Fruit fly (Drosophila melanogaster) whole organism, embryonic: ENCODE measurements around the gene Irp-1B.

Experiments
- CG10147 ChIP-seq: fragments of 200-800 bp; sonication (Bioruptor generic); optimal IDR thresholded peaks from 2 replicates; lab custom pipeline; 2019; ENCODE audit warnings: missing biosample characterization, mild to moderate bottlenecking, missing genetic modification characterization, moderate library complexity
- CG11504 ChIP-seq: fragments of 200-800 bp; sonication (Bioruptor generic); optimal IDR thresholded peaks from 3 replicates; lab custom pipeline; 2019; ENCODE audit warnings: missing biosample characterization, mild to moderate bottlenecking, missing genetic modification characterization, moderate library complexity
- CG12104 ChIP-seq: fragments of 200-800 bp; sonication (Bioruptor generic); optimal IDR thresholded peaks from 3 replicates; lab custom pipeline; 2016; ENCODE audit warnings: missing biosample characterization, missing genetic modification characterization
- CG12391 ChIP-seq: fragments of 200-800 bp; sonication (Bioruptor generic); optimal IDR thresholded peaks from 3 replicates; lab custom pipeline; 2018; ENCODE audit warnings: missing biosample characterization, mild to moderate bottlenecking, missing genetic modification characterization, moderate library complexity
- CG12659 ChIP-seq: fragments of 200-800 bp; sonication (Bioruptor generic); optimal IDR thresholded peaks from 3 replicates; lab custom pipeline; 2017; ENCODE audit warnings: mild to moderate bottlenecking, missing biosample characterization, missing genetic modification reagents, missing genetic modification characterization
- CG12744 ChIP-seq: fragments of 200-800 bp; sonication (Bioruptor generic); optimal IDR thresholded peaks from 2 replicates; lab custom pipeline; 2016; ENCODE audit warnings: missing biosample characterization, missing genetic modification characterization
- CG12769 ChIP-seq: fragments of 200-800 bp; sonication (Bioruptor generic); optimal IDR thresholded peaks from 2 replicates; lab custom pipeline; 2019; ENCODE audit warnings: missing biosample characterization, mild to moderate bottlenecking, missing genetic modification characterization, moderate library complexity
- CG15479 ChIP-seq: fragments of 200-800 bp; sonication (Bioruptor generic); optimal IDR thresholded peaks from 3 replicates; lab custom pipeline; 2019; ENCODE audit warnings: missing biosample characterization, mild to moderate bottlenecking, missing genetic modification characterization, moderate library complexity
- CG15696 ChIP-seq: fragments of 200-800 bp; sonication (Bioruptor generic); optimal IDR thresholded peaks from 2 replicates; lab custom pipeline; 2019; ENCODE audit warnings: missing biosample characterization, mild to moderate bottlenecking, missing genetic modification characterization, moderate library complexity
- CG16813 ChIP-seq: fragments of 200-800 bp; sonication (Bioruptor generic); IDR thresholded peaks from 3 replicates; pipeline ENCODE4 v1.3.6; 2022; ENCODE audit warnings: missing biosample characterization, missing genetic modification characterization; ENCODE audit not compliant: partially characterized antibody
- CG31224 ChIP-seq: fragments of 200-800 bp; sonication (Bioruptor generic); IDR thresholded peaks from 2 replicates; pipeline ENCODE4 v1.3.6; 2022; ENCODE audit warnings: missing biosample characterization, missing genetic modification characterization
- CG3838 ChIP-seq: fragments of 200-800 bp; sonication (Bioruptor generic); optimal IDR thresholded peaks from 3 replicates; lab custom pipeline; 2016; ENCODE audit warnings: missing biosample characterization, missing genetic modification characterization
- CG43689 ChIP-seq: fragments of 200-800 bp; sonication (Bioruptor generic); IDR thresholded peaks from 2 replicates; pipeline ENCODE4 v1.3.6; 2022; ENCODE audit warnings: missing biosample characterization, missing genetic modification characterization
- CG4854 ChIP-seq: fragments of 200-800 bp; sonication (Bioruptor generic); optimal IDR thresholded peaks from 2 replicates; lab custom pipeline; 2016; ENCODE audit warnings: missing biosample characterization, missing genetic modification characterization, inconsistent platforms
- CG5953 ChIP-seq: fragments of 200-800 bp; sonication (Bioruptor generic); IDR thresholded peaks from 2 replicates; pipeline ENCODE4 v1.3.6; 2022; ENCODE audit warnings: missing biosample characterization, missing genetic modification characterization
- CG6765 ChIP-seq: fragments of 200-800 bp; sonication (Bioruptor generic); optimal IDR thresholded peaks from 3 replicates; lab custom pipeline; 2017; ENCODE audit warnings: missing biosample characterization, mild to moderate bottlenecking, missing genetic modification characterization
- CG6813 ChIP-seq: fragments of 200-800 bp; sonication (Bioruptor generic); optimal IDR thresholded peaks from 2 replicates; lab custom pipeline; 2017; ENCODE audit warnings: missing biosample characterization, missing genetic modification characterization, mild to moderate bottlenecking, moderate library complexity, missing genetic modification reagents
- CG8359 ChIP-seq: fragments of 200-800 bp; sonication (Bioruptor generic); optimal IDR thresholded peaks from 2 replicates; lab custom pipeline; 2017; ENCODE audit warnings: missing biosample characterization, mild to moderate bottlenecking, missing genetic modification characterization, borderline replicate concordance
- Camta ChIP-seq: fragments of 200-800 bp; sonication (Bioruptor generic); optimal IDR thresholded peaks from 2 replicates; lab custom pipeline; 2016; ENCODE audit warnings: missing biosample characterization, missing genetic modification characterization
- D19B ChIP-seq: fragments of 200-800 bp; sonication (Bioruptor generic); optimal IDR thresholded peaks from 2 replicates; lab custom pipeline; 2017; ENCODE audit warnings: missing biosample characterization, mild to moderate bottlenecking, missing genetic modification characterization
- Dip2 ChIP-seq: fragments of 200-800 bp; sonication (Bioruptor generic); IDR thresholded peaks from 2 replicates; pipeline ENCODE4 v1.3.6; 2022; ENCODE audit warnings: missing biosample characterization, missing genetic modification characterization
- Dll ChIP-seq: fragments of 200-800 bp; sonication (Bioruptor generic); IDR thresholded peaks from 4 replicates; pipeline ENCODE4 v1.3.6; 2022; ENCODE audit warnings: missing biosample characterization, missing genetic modification characterization; ENCODE audit not compliant: partially characterized antibody
- HLH4C ChIP-seq: fragments of 200-800 bp; sonication (Bioruptor generic); IDR thresholded peaks from 3 replicates; pipeline ENCODE4 v1.3.6; 2022; ENCODE audit warnings: missing biosample characterization, missing genetic modification characterization; ENCODE audit not compliant: partially characterized antibody
- HLH54F ChIP-seq: fragments of 200-800 bp; sonication (Bioruptor generic); optimal IDR thresholded peaks from 3 replicates; lab custom pipeline; 2016; ENCODE audit warnings: missing biosample characterization, missing genetic modification characterization
- Hr51 ChIP-seq, 2 experiments: fragments of 200-800 bp; sonication (Bioruptor generic); optimal IDR thresholded peaks; 2 replicates in 1 of 2; 3 replicates in 1 of 2; lab custom pipeline; 2016 to 2018; ENCODE audit warnings: missing biosample characterization in 2 of 2, missing genetic modification characterization in 2 of 2, mild to moderate bottlenecking in 1 of 2, moderate library complexity in 1 of 2
- Myb ChIP-seq: fragments of 200-800 bp; sonication (Bioruptor generic); optimal IDR thresholded peaks from 2 replicates; lab custom pipeline; 2016; ENCODE audit warnings: missing biosample characterization, missing genetic modification characterization
- Oli ChIP-seq: fragments of 200-800 bp; sonication (Bioruptor generic); optimal IDR thresholded peaks from 2 replicates; lab custom pipeline; 2018; ENCODE audit warnings: missing biosample characterization, mild to moderate bottlenecking, missing genetic modification characterization, moderate library complexity
- Pdp1 ChIP-seq, 2 experiments: fragments of 200-800 bp; sonication (Bioruptor generic); optimal IDR thresholded peaks; 3 replicates each; lab custom pipeline; 2016; ENCODE audit warnings: missing biosample characterization in 2 of 2, missing genetic modification characterization in 2 of 2, mild to moderate bottlenecking in 1 of 2, moderate library complexity in 1 of 2
- al ChIP-seq: fragments of 200-800 bp; sonication (Bioruptor generic); IDR thresholded peaks from 2 replicates; pipeline ENCODE4 v1.3.6; 2022; ENCODE audit warnings: missing biosample characterization, missing genetic modification characterization
- ara ChIP-seq: fragments of 200-800 bp; sonication (Bioruptor generic); IDR thresholded peaks from 2 replicates; pipeline ENCODE4 v1.3.6; 2022; ENCODE audit warnings: missing biosample characterization, missing genetic modification characterization
- ato ChIP-seq: fragments of 200-800 bp; sonication (Bioruptor generic); IDR thresholded peaks from 2 replicates; pipeline ENCODE4 v1.3.6; 2022; ENCODE audit warnings: missing biosample characterization, missing genetic modification characterization; ENCODE audit not compliant: partially characterized antibody
- bigmax ChIP-seq: fragments of 200-800 bp; sonication (Bioruptor generic); optimal IDR thresholded peaks from 2 replicates; lab custom pipeline; 2018; ENCODE audit warnings: missing biosample characterization, mild to moderate bottlenecking, missing genetic modification characterization
- cad ChIP-seq: fragments of >200 bp; optimal IDR thresholded peaks from 2 replicates; lab custom pipeline; 2017; ENCODE audit warnings: missing biosample characterization, missing genetic modification characterization
- chinmo ChIP-seq: fragments of 200-800 bp; sonication (Bioruptor generic); IDR thresholded peaks from 4 replicates; pipeline ENCODE4 v1.3.6; 2022; ENCODE audit warnings: missing biosample characterization, missing genetic modification characterization; ENCODE audit not compliant: partially characterized antibody
- dm ChIP-seq: fragments of 200-800 bp; sonication (Bioruptor generic); optimal IDR thresholded peaks from 3 replicates; lab custom pipeline; 2016; ENCODE audit warnings: missing biosample characterization, missing genetic modification characterization
- dmrt99B ChIP-seq: fragments of 200-800 bp; sonication (Bioruptor generic); optimal IDR thresholded peaks from 2 replicates; lab custom pipeline; 2018; ENCODE audit warnings: missing biosample characterization, mild to moderate bottlenecking, missing genetic modification characterization, moderate library complexity
- esg ChIP-seq: fragments of 200-800 bp; sonication (Bioruptor generic); conservative IDR thresholded peaks from 2 replicates; pipeline ENCODE4 v1.3.6; 2022; ENCODE audit warnings: missing biosample characterization, missing genetic modification characterization
- fu2 ChIP-seq: fragments of 200-800 bp; sonication (Bioruptor generic); optimal IDR thresholded peaks from 2 replicates; lab custom pipeline; 2016; ENCODE audit warnings: missing biosample characterization, missing genetic modification characterization
- gcm2 ChIP-seq: fragments of 200-800 bp; sonication (Bioruptor generic); optimal IDR thresholded peaks from 2 replicates; lab custom pipeline; 2016; ENCODE audit warnings: missing biosample characterization, missing genetic modification characterization
- gfzf ChIP-seq: fragments of 200-800 bp; sonication (Bioruptor generic); optimal IDR thresholded peaks from 2 replicates; lab custom pipeline; 2016; ENCODE audit warnings: missing biosample characterization, mild to moderate bottlenecking, missing genetic modification characterization, moderate library complexity
- inv ChIP-seq: fragments of 200-800 bp; sonication (Bioruptor generic); IDR thresholded peaks from 2 replicates; pipeline ENCODE4 v1.3.6; 2022; ENCODE audit warnings: missing biosample characterization, missing genetic modification characterization; ENCODE audit not compliant: partially characterized antibody
- lov ChIP-seq, 2 experiments: fragments of 200-800 bp in 1 of 2; fragments of >200 bp in 1 of 2; sonication (Bioruptor generic) in 1 of 2; IDR thresholded peaks in 1 of 2; optimal IDR thresholded peaks in 1 of 2; 2 replicates in 1 of 2; 3 replicates in 1 of 2; pipeline versions ENCODE4 v1.3.6 to Lab custom; 2017 to 2022; ENCODE audit warnings: missing biosample characterization in 1 of 2, missing genetic modification characterization in 1 of 2
- luna ChIP-seq: fragments of 200-800 bp; sonication (Bioruptor generic); optimal IDR thresholded peaks from 2 replicates; lab custom pipeline; 2016; ENCODE audit warnings: missing biosample characterization, missing genetic modification characterization
- phol ChIP-seq: fragments of 200-800 bp; sonication (Bioruptor generic); optimal IDR thresholded peaks from 3 replicates; lab custom pipeline; 2018; ENCODE audit warnings: missing biosample characterization, mild to moderate bottlenecking, missing genetic modification characterization, moderate library complexity
- tna ChIP-seq: fragments of 200-800 bp; sonication (Bioruptor generic); IDR thresholded peaks from 2 replicates; pipeline ENCODE4 v1.3.6; 2022; ENCODE audit warnings: missing biosample characterization, missing genetic modification characterization; ENCODE audit not compliant: partially characterized antibody
- trh ChIP-seq: fragments of 200-800 bp; sonication (Bioruptor generic); optimal IDR thresholded peaks from 2 replicates; lab custom pipeline; 2016; ENCODE audit warnings: missing biosample characterization, missing genetic modification characterization
- zfh1 ChIP-seq: fragments of 200-800 bp; sonication (Bioruptor generic); IDR thresholded peaks from 3 replicates; pipeline ENCODE4 v1.3.6; 2022; ENCODE audit warnings: missing biosample characterization, missing genetic modification characterization

The Irp-1B gene

dm6 chr3R:10412550-10413459 lies at the start of gene Irp-1B, which contains the start of gene Rrp46 (continued):
- TF ChIP-seq ara (GFP tag; lab: Robert Waterston, UW), result no peak
- no peak for TF ChIP-seq CG12744 (GFP tag; lab: Kevin White, UChicago)
- peak; percentile 33 for TF ChIP-seq phol (tag; lab: Kevin White, UChicago)
- TF ChIP-seq al (GFP tag; lab: Robert Waterston, UW), result no peak
- TF ChIP-seq CG12659, result peak; percentile 27
- TF ChIP-seq fu2 (GFP tag; lab: Kevin White, UChicago), result no peak
- peak; percentile 99 for TF ChIP-seq tna (GFP tag; lab: Robert Waterston, UW)
- no peak for TF ChIP-seq CG8359
- peak; percentile 84 for TF ChIP-seq inv
- TF ChIP-seq CG12391 (tag; lab: Kevin White, UChicago), result peak; percentile 25
- no peak for TF ChIP-seq CG6765
- no peak for TF ChIP-seq lov (optimal IDR thresholded peaks at IDR 0.05; lab: Kevin White, UChicago)
- no peak for TF ChIP-seq lov (GFP tag; IDR thresholded peaks at IDR 0.05; lab: Robert Waterston, UW)
- TF ChIP-seq CG43689, result no peak
- no peak for TF ChIP-seq Hr51 (GFP tag; optimal IDR thresholded peaks at IDR 0.05; lab: Kevin White, UChicago)
- no peak for TF ChIP-seq CG31224
- TF ChIP-seq bigmax (GFP tag; lab: Kevin White, UChicago), result no peak
- peak; percentile 65 for TF ChIP-seq dm (GFP tag; lab: Kevin White, UChicago)
- TF ChIP-seq CG6813, result no peak
- peak; percentile 93 for TF ChIP-seq CG16813 (GFP tag; lab: Robert Waterston, UW)
- TF ChIP-seq ato (GFP tag; lab: Robert Waterston, UW), result peak; percentile 96
- no peak for TF ChIP-seq CG3838
- no peak for TF ChIP-seq CG12104 (GFP tag; lab: Kevin White, UChicago)
- peak; percentile 71 for TF ChIP-seq D19B (GFP tag; lab: Kevin White, UChicago)
- no peak for TF ChIP-seq Oli (tag; lab: Kevin White, UChicago)
- TF ChIP-seq gcm2 (GFP tag; lab: Kevin White, UChicago), result no peak
- TF ChIP-seq dmrt99B (tag; lab: Kevin White, UChicago), result no peak
- TF ChIP-seq zfh1, result 0 out of 3 replicates have a peak, but pooled peaks have one; percentile 10
- no peak for TF ChIP-seq esg (GFP tag; lab: Robert Waterston, UW)
- TF ChIP-seq CG11504 (tag; lab: Kevin White, UChicago), result peak; percentile 26
- TF ChIP-seq HLH4C, result peak; percentile 99
- TF ChIP-seq CG4854 (GFP tag; lab: Kevin White, UChicago), result no peak
- no peak for TF ChIP-seq cad (GFP tag; lab: Kevin White, UChicago)
- no peak for TF ChIP-seq gfzf
- TF ChIP-seq Camta (GFP tag; lab: Kevin White, UChicago), result no peak
- TF ChIP-seq Dip2, result no peak
- TF ChIP-seq CG12769 (tag; lab: Kevin White, UChicago), result no peak
- peak; percentile 22 for TF ChIP-seq Myb (GFP tag; lab: Kevin White, UChicago)
- peak; percentile 97 for TF ChIP-seq chinmo (GFP tag; lab: Robert Waterston, UW)
- no peak for TF ChIP-seq HLH54F (GFP tag; lab: Kevin White, UChicago)
- no peak for TF ChIP-seq luna (GFP tag; lab: Kevin White, UChicago)
- peak; percentile 88 for TF ChIP-seq Dll (GFP tag; lab: Robert Waterston, UW)
- no peak for TF ChIP-seq CG15696 (tag; lab: Kevin White, UChicago)
- TF ChIP-seq Pdp1 (GFP tag; optimal IDR thresholded peaks at IDR 0.05; lab: Kevin White, UChicago), result peak in 1 of 2 experiments; percentile 77
- TF ChIP-seq CG15479 (GFP tag; lab: Kevin White, UChicago), result peak; percentile 65
- TF ChIP-seq CG10147 (GFP tag; lab: Kevin White, UChicago), result no peak
- no peak for TF ChIP-seq trh (GFP tag; lab: Kevin White, UChicago)
- no peak for TF ChIP-seq CG5953 (GFP tag; lab: Robert Waterston, UW)
